Fruit fly (Drosophila melanogaster): ENCODE data around the gene ovo.

- TF ChIP-seq Dll (optimal IDR thresholded peaks at IDR 0.05), result no peak
- no peak for TF ChIP-seq usp (GFP tag; optimal IDR thresholded peaks at IDR 0.05)
- TF ChIP-seq psq (optimal IDR thresholded peaks at IDR 0.05), result no peak
- TF ChIP-seq pan (optimal IDR thresholded peaks at IDR 0.05), result no peak
- no peak for TF ChIP-seq CG8478 (optimal IDR thresholded peaks at IDR 0.05)
- TF ChIP-seq EcR (GFP tag; optimal IDR thresholded peaks at IDR 0.05), result no peak
These were observed 13.9 kb downstream of the ovo start for dm6 chrX:5061989-5062388.

Data from whole organism.